Fruit fly (Drosophila melanogaster): Measurements from ENCODE around the gene TrxT.

TrxT gene

DNA sequence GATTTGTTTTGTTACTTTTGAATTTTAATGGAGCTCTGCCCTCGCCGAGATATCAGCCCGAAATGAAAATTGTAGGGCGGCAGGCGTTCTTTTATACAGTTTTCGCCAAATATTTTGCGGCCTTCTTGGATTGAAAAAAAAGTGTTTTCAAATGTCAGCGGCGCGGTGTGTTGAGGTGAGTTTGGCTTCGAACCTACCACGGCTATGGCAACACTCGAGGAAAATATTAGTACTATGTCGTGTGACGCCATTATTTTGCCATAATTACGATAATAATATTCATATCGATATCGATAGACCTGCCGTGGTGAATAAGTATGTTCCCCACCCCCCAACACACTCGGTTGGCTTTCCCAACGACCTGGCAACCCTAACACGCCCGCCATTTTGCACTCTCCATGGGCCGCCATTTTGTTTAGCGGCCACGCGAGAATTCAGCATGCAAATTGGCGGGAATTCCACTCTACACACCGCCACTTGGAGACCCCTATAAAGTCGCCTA is at the start of gene TrxT, which contains the start of gene dhd (continued):
- TF ChIP-seq ro (GFP tag; IDR thresholded peaks at IDR 0.05): no peak
- TF ChIP-seq CTCF (GFP tag; optimal IDR thresholded peaks at IDR 0.05): no peak
- TF ChIP-seq btn (GFP tag; optimal IDR thresholded peaks at IDR 0.05): no peak
- peak; percentile 25 for TF ChIP-seq mirr (GFP tag; optimal IDR thresholded peaks at IDR 0.05)
- peak; percentile 69 for TF ChIP-seq pzg (GFP tag; optimal IDR thresholded peaks at IDR 0.05)
- TF ChIP-seq MTF-1 (GFP tag; optimal IDR thresholded peaks at IDR 0.05; ENCODE audit: borderline replicate concordance): peak; percentile 33
- TF ChIP-seq CG10979 (tag; optimal IDR thresholded peaks at IDR 0.05): peak; percentile 9
- TF ChIP-seq CG30431 (GFP tag; optimal IDR thresholded peaks at IDR 0.05): no peak
- TF ChIP-seq CG9727 (GFP tag; optimal IDR thresholded peaks at IDR 0.05): peak; percentile 21
- TF ChIP-seq hb (GFP tag; IDR thresholded peaks at IDR 0.05; ENCODE audit: partially characterized antibody): no peak
- no peak for TF ChIP-seq az2 (GFP tag; optimal IDR thresholded peaks at IDR 0.05)
- TF ChIP-seq cad (GFP tag; optimal IDR thresholded peaks at IDR 0.05): no peak
- TF ChIP-seq CG12155 (GFP tag; optimal IDR thresholded peaks at IDR 0.05): no peak
- no peak for TF ChIP-seq eyg (GFP tag; optimal IDR thresholded peaks at IDR 0.05)
- TF ChIP-seq Rfx (GFP tag; IDR thresholded peaks at IDR 0.05): peak; percentile 64
- peak; percentile 37; the same call in 1 of the 2 replicates for TF ChIP-seq CG14441 (GFP tag; IDR thresholded peaks at IDR 0.05)
- TF ChIP-seq HmgZ (tag; optimal IDR thresholded peaks at IDR 0.05): peak; percentile 49
- no peak for TF ChIP-seq CG18262 (tag; optimal IDR thresholded peaks at IDR 0.05)
- TF ChIP-seq CG7987 (GFP tag; optimal IDR thresholded peaks at IDR 0.05): peak; percentile 48
- no peak for TF ChIP-seq ken (GFP tag; IDR thresholded peaks at IDR 0.05)
- TF ChIP-seq chif (GFP tag; optimal IDR thresholded peaks at IDR 0.05): no peak
- peak; percentile 50 for TF ChIP-seq caup (GFP tag; optimal IDR thresholded peaks at IDR 0.05; ENCODE audit: severe bottlenecking)
- peak; percentile 42; the same call in 1 of the 2 replicates for TF ChIP-seq lmd (GFP tag; IDR thresholded peaks at IDR 0.05)
- TF ChIP-seq CG6689 (GFP tag; IDR thresholded peaks at IDR 0.05): 0 out of 2 replicates have a peak, but pooled peaks have one; percentile 44
- peak; percentile 65 for TF ChIP-seq unc-4 (GFP tag; IDR thresholded peaks at IDR 0.05; ENCODE audit: partially characterized antibody)
- peak; percentile 10 for TF ChIP-seq CG1529 (GFP tag; optimal IDR thresholded peaks at IDR 0.05)
- no peak for TF ChIP-seq Sin3A (optimal IDR thresholded peaks at IDR 0.05)
- TF ChIP-seq Xrp1 (GFP tag; IDR thresholded peaks at IDR 0.05): peak; percentile 48; the same call in 1 of the 2 replicates
- TF ChIP-seq CG9797 (GFP tag; optimal IDR thresholded peaks at IDR 0.05): no peak
- TF ChIP-seq CG32532 (GFP tag; IDR thresholded peaks at IDR 0.05): peak; percentile 57; the same call in 1 of the 2 replicates
- peak; percentile 19; the same call in 1 of the 2 replicates for TF ChIP-seq ranshi (GFP tag; IDR thresholded peaks at IDR 0.05)
- TF ChIP-seq CG4424 (GFP tag; optimal IDR thresholded peaks at IDR 0.05): no peak
- TF ChIP-seq Hr78 (GFP tag; optimal IDR thresholded peaks at IDR 0.05): no peak
- no peak for TF ChIP-seq Mrtf (GFP tag; IDR thresholded peaks at IDR 0.05)
- TF ChIP-seq ems (GFP tag; optimal IDR thresholded peaks at IDR 0.05): no peak
- peak; percentile 58 for TF ChIP-seq chm (GFP tag; IDR thresholded peaks at IDR 0.05)
- peak; percentile 37; the same call in 1 of the 2 replicates for TF ChIP-seq Adf1 (GFP tag; IDR thresholded peaks at IDR 0.05)
- TF ChIP-seq Ssrp (tag; optimal IDR thresholded peaks at IDR 0.05): no peak
- no peak for TF ChIP-seq CG31224 (GFP tag; IDR thresholded peaks at IDR 0.05)
- no peak for TF ChIP-seq scrt (GFP tag; optimal IDR thresholded peaks at IDR 0.05)
- peak; percentile 8; the same call in 1 of the 2 replicates for TF ChIP-seq Awh (GFP tag; IDR thresholded peaks at IDR 0.05)
- TF ChIP-seq CG12942 (GFP tag; optimal IDR thresholded peaks at IDR 0.05): no peak
- no peak for TF ChIP-seq dan (GFP tag; IDR thresholded peaks at IDR 0.05)
- TF ChIP-seq Opbp (GFP tag; IDR thresholded peaks at IDR 0.05; ENCODE audit: partially characterized antibody): peak; percentile 64; the same call in 2 of the 3 replicates
- TF ChIP-seq prd (optimal IDR thresholded peaks at IDR 0.05): no peak
- TF ChIP-seq prd (GFP tag; IDR thresholded peaks at IDR 0.05): peak; percentile 39; the same call in 1 of the 3 replicates
- no peak for TF ChIP-seq tll (GFP tag; optimal IDR thresholded peaks at IDR 0.05)
- no peak for TF ChIP-seq dati (GFP tag; IDR thresholded peaks at IDR 0.05)
- no peak for TF ChIP-seq CG11723 (GFP tag; optimal IDR thresholded peaks at IDR 0.05)
- peak; percentile 57; the same call in 1 of the 2 replicates for TF ChIP-seq tna (GFP tag; IDR thresholded peaks at IDR 0.05; ENCODE audit: partially characterized antibody)
- no peak for TF ChIP-seq CG2678 (tag; optimal IDR thresholded peaks at IDR 0.05)

All from whole organism, embryonic.